Fruit fly (Drosophila melanogaster) whole organism, embryonic: ENCODE results near the gene Gr5a.

Source experiments
- Antp ChIP-seq: fragments of 200-800 bp; sonication (Bioruptor generic); optimal IDR thresholded peaks from 3 replicates; lab custom pipeline; 2016; ENCODE audit warnings: missing biosample characterization, missing genetic modification characterization
- BEAF-32 ChIP-seq: fragments of 200-800 bp; sonication (Bioruptor generic); optimal IDR thresholded peaks from 3 replicates; lab custom pipeline; 2017; ENCODE audit warnings: missing biosample characterization, missing genetic modification characterization, mild to moderate bottlenecking, moderate library complexity, missing genetic modification reagents
- CG11085 ChIP-seq: fragments of 200-800 bp; sonication (Bioruptor generic); IDR thresholded peaks from 2 replicates; pipeline ENCODE4 v1.3.6; 2022; ENCODE audit warnings: missing biosample characterization, missing genetic modification characterization
- CG11560 ChIP-seq: fragments of 200-800 bp; sonication (Bioruptor generic); IDR thresholded peaks from 3 replicates; pipeline ENCODE4 v1.3.6; 2022; ENCODE audit warnings: missing biosample characterization, missing genetic modification characterization
- CG12236 ChIP-seq: fragments of 200-800 bp; sonication (Bioruptor generic); optimal IDR thresholded peaks from 2 replicates; lab custom pipeline; 2016; ENCODE audit warnings: missing biosample characterization, missing genetic modification characterization
- CG12391 ChIP-seq: fragments of 200-800 bp; sonication (Bioruptor generic); optimal IDR thresholded peaks from 3 replicates; lab custom pipeline; 2018; ENCODE audit warnings: missing biosample characterization, mild to moderate bottlenecking, missing genetic modification characterization, moderate library complexity
- CG13424 ChIP-seq: fragments of 200-800 bp; sonication (Bioruptor generic); optimal IDR thresholded peaks from 2 replicates; lab custom pipeline; 2019; ENCODE audit warnings: missing biosample characterization, mild to moderate bottlenecking, missing genetic modification characterization, moderate library complexity
- CG13894 ChIP-seq: fragments of 200-800 bp; sonication (Bioruptor generic); optimal IDR thresholded peaks from 3 replicates; lab custom pipeline; 2018; ENCODE audit warnings: missing biosample characterization, mild to moderate bottlenecking, missing genetic modification characterization, moderate library complexity
- CG15269 ChIP-seq: fragments of 200-800 bp; sonication (Bioruptor generic); optimal IDR thresholded peaks from 2 replicates; lab custom pipeline; 2018; ENCODE audit warnings: missing biosample characterization, mild to moderate bottlenecking, missing genetic modification characterization, moderate library complexity
- CG1647 ChIP-seq: fragments of 200-800 bp; sonication (Bioruptor generic); optimal IDR thresholded peaks from 3 replicates; lab custom pipeline; 2016; ENCODE audit warnings: missing biosample characterization, missing genetic modification characterization
- CG17186 ChIP-seq: fragments of 200-800 bp; sonication (Bioruptor generic); optimal IDR thresholded peaks from 3 replicates; lab custom pipeline; 2017; ENCODE audit warnings: missing biosample characterization, missing genetic modification reagents, missing genetic modification characterization
- CG17328 ChIP-seq: fragments of 200-800 bp; sonication (Bioruptor generic); IDR thresholded peaks from 2 replicates; pipeline ENCODE4 v1.3.6; 2022; ENCODE audit warnings: missing biosample characterization, missing genetic modification characterization
- CG2116 ChIP-seq: fragments of 200-800 bp; sonication (Bioruptor generic); optimal IDR thresholded peaks from 3 replicates; lab custom pipeline; 2018; ENCODE audit warnings: missing biosample characterization, mild to moderate bottlenecking, missing genetic modification characterization
- CG2120 ChIP-seq: fragments of 200-800 bp; sonication (Bioruptor generic); optimal IDR thresholded peaks from 3 replicates; lab custom pipeline; 2016; ENCODE audit warnings: missing biosample characterization, missing genetic modification characterization
- CG31365 ChIP-seq: fragments of 200-800 bp; sonication (Bioruptor generic); optimal IDR thresholded peaks from 2 replicates; lab custom pipeline; 2018; ENCODE audit warnings: missing biosample characterization, mild to moderate bottlenecking, missing genetic modification characterization
- CG33213 ChIP-seq: fragments of 200-800 bp; sonication (Bioruptor generic); optimal IDR thresholded peaks from 3 replicates; lab custom pipeline; 2016; ENCODE audit warnings: missing biosample characterization, missing genetic modification characterization
- CG4282 ChIP-seq: fragments of 200-800 bp; sonication (Bioruptor generic); optimal IDR thresholded peaks from 2 replicates; lab custom pipeline; 2016; ENCODE audit warnings: missing biosample characterization, missing genetic modification characterization
- CG4404 ChIP-seq: fragments of 200-800 bp; sonication (Bioruptor generic); IDR thresholded peaks from 2 replicates; pipeline ENCODE4 v1.3.6; 2022; ENCODE audit warnings: missing biosample characterization, missing genetic modification characterization
- CG4617 ChIP-seq: fragments of 200-800 bp; sonication (Bioruptor generic); optimal IDR thresholded peaks from 3 replicates; lab custom pipeline; 2016; ENCODE audit warnings: missing biosample characterization, missing genetic modification characterization, borderline replicate concordance
- CG4820 ChIP-seq: fragments of 200-800 bp; sonication (Bioruptor generic); optimal IDR thresholded peaks from 3 replicates; lab custom pipeline; 2016; ENCODE audit warnings: missing biosample characterization, missing genetic modification characterization
- CG6175 ChIP-seq: fragments of 200-800 bp; sonication (Bioruptor generic); IDR thresholded peaks from 3 replicates; pipeline ENCODE4 v1.3.6; 2022; ENCODE audit warnings: missing biosample characterization, missing genetic modification characterization
- CG7786 ChIP-seq: fragments of 200-800 bp; sonication (Bioruptor generic); optimal IDR thresholded peaks from 2 replicates; lab custom pipeline; 2016; ENCODE audit warnings: missing biosample characterization, missing genetic modification characterization
- CG7987 ChIP-seq: fragments of 200-800 bp; sonication (Bioruptor generic); optimal IDR thresholded peaks from 2 replicates; lab custom pipeline; 2018; ENCODE audit warnings: missing biosample characterization, mild to moderate bottlenecking, missing genetic modification characterization, moderate library complexity
- CrebB ChIP-seq: fragments of 200-800 bp; sonication (Bioruptor generic); optimal IDR thresholded peaks from 3 replicates; lab custom pipeline; 2018; ENCODE audit warnings: missing biosample characterization, mild to moderate bottlenecking, missing genetic modification characterization
- D ChIP-seq, 2 experiments: fragments of 200-800 bp in 1 of 2; fragments of >200 bp in 1 of 2; sonication (Bioruptor generic) in 1 of 2; optimal IDR thresholded peaks; 2 replicates in 1 of 2; 3 replicates in 1 of 2; lab custom pipeline; 2017; ENCODE audit warnings: mild to moderate bottlenecking in 1 of 2, missing biosample characterization in 1 of 2, missing genetic modification characterization in 1 of 2, missing genetic modification reagents in 1 of 2
- Dbx ChIP-seq: fragments of 200-800 bp; sonication (Bioruptor generic); IDR thresholded peaks from 3 replicates; pipeline ENCODE4 v1.3.6; 2022; ENCODE audit warnings: missing biosample characterization, missing genetic modification characterization
- Dip2 ChIP-seq: fragments of 200-800 bp; sonication (Bioruptor generic); IDR thresholded peaks from 2 replicates; pipeline ENCODE4 v1.3.6; 2022; ENCODE audit warnings: missing biosample characterization, missing genetic modification characterization
- ERR ChIP-seq: fragments of 200-800 bp; sonication (Bioruptor generic); optimal IDR thresholded peaks from 2 replicates; lab custom pipeline; 2016; ENCODE audit warnings: missing biosample characterization, missing genetic modification characterization
- Fer3 ChIP-seq: fragments of 200-800 bp; sonication (Bioruptor generic); optimal IDR thresholded peaks from 2 replicates; lab custom pipeline; 2018; ENCODE audit warnings: missing biosample characterization, mild to moderate bottlenecking, missing genetic modification characterization, moderate library complexity
- Hand ChIP-seq: fragments of 200-800 bp; sonication (Bioruptor generic); optimal IDR thresholded peaks from 2 replicates; lab custom pipeline; 2017; ENCODE audit warnings: mild to moderate bottlenecking, missing biosample characterization, missing genetic modification reagents, missing genetic modification characterization
- MESR4 ChIP-seq: fragments of 200-800 bp; sonication (Bioruptor generic); optimal IDR thresholded peaks from 2 replicates; lab custom pipeline; 2018; ENCODE audit warnings: missing biosample characterization, mild to moderate bottlenecking, missing genetic modification characterization, moderate library complexity
- Mad ChIP-seq: fragments of 200-800 bp; sonication (Bioruptor generic); optimal IDR thresholded peaks from 2 replicates; lab custom pipeline; 2016; ENCODE audit warnings: missing biosample characterization, missing genetic modification characterization
- Mes4 ChIP-seq: fragments of 200-800 bp; sonication (Bioruptor generic); optimal IDR thresholded peaks from 2 replicates; lab custom pipeline; 2016; ENCODE audit warnings: missing biosample characterization, missing genetic modification characterization
- Oli ChIP-seq: fragments of 200-800 bp; sonication (Bioruptor generic); optimal IDR thresholded peaks from 2 replicates; lab custom pipeline; 2018; ENCODE audit warnings: missing biosample characterization, mild to moderate bottlenecking, missing genetic modification characterization, moderate library complexity
- Xrp1 ChIP-seq: fragments of 200-800 bp; sonication (Bioruptor generic); IDR thresholded peaks from 2 replicates; pipeline ENCODE4 v1.3.6; 2022; ENCODE audit warnings: missing biosample characterization, missing genetic modification characterization
- aop ChIP-seq: fragments of 200-800 bp; sonication (Bioruptor generic); IDR thresholded peaks from 2 replicates; pipeline ENCODE4 v1.3.6; 2022; ENCODE audit warnings: missing biosample characterization, missing genetic modification characterization
- ara ChIP-seq: fragments of 200-800 bp; sonication (Bioruptor generic); IDR thresholded peaks from 2 replicates; pipeline ENCODE4 v1.3.6; 2022; ENCODE audit warnings: missing biosample characterization, missing genetic modification characterization
- chif ChIP-seq, 2 experiments: fragments of 200-800 bp; sonication (Bioruptor generic); optimal IDR thresholded peaks; 3 replicates each; lab custom pipeline; 2016; ENCODE audit warnings: missing biosample characterization in 2 of 2, missing genetic modification characterization in 2 of 2
- dysf ChIP-seq: fragments of 200-800 bp; sonication (Bioruptor generic); IDR thresholded peaks from 3 replicates; pipeline ENCODE4 v1.3.6; 2022; ENCODE audit warnings: missing biosample characterization, missing genetic modification characterization
- gem ChIP-seq: fragments of 200-800 bp; sonication (Bioruptor generic); optimal IDR thresholded peaks from 2 replicates; lab custom pipeline; 2019; ENCODE audit warnings: missing biosample characterization, mild to moderate bottlenecking, missing genetic modification characterization, moderate library complexity
- jigr1 ChIP-seq: fragments of 200-800 bp; sonication (Bioruptor generic); IDR thresholded peaks from 3 replicates; pipeline ENCODE4 v1.3.6; 2022; ENCODE audit warnings: missing biosample characterization, missing genetic modification characterization
- mam ChIP-seq: fragments of 200-800 bp; sonication (Bioruptor generic); optimal IDR thresholded peaks from 3 replicates; lab custom pipeline; 2016; ENCODE audit warnings: missing biosample characterization, missing genetic modification characterization
- nau ChIP-seq: fragments of 200-800 bp; sonication (Bioruptor generic); optimal IDR thresholded peaks from 3 replicates; lab custom pipeline; 2017; ENCODE audit warnings: missing biosample characterization, mild to moderate bottlenecking, missing genetic modification characterization, missing genetic modification reagents
- odd ChIP-seq: fragments of 200-800 bp; sonication (Bioruptor generic); optimal IDR thresholded peaks from 2 replicates; lab custom pipeline; 2017; ENCODE audit warnings: missing biosample characterization, mild to moderate bottlenecking, missing genetic modification characterization
- ro ChIP-seq: fragments of 200-800 bp; sonication (Bioruptor generic); IDR thresholded peaks from 2 replicates; pipeline ENCODE4 v1.3.6; 2022; ENCODE audit warnings: missing biosample characterization, missing genetic modification characterization
- scrt ChIP-seq: fragments of 200-800 bp; sonication (Bioruptor generic); optimal IDR thresholded peaks from 2 replicates; lab custom pipeline; 2018; ENCODE audit warnings: missing biosample characterization, mild to moderate bottlenecking, missing genetic modification characterization, moderate library complexity
- sd ChIP-seq: fragments of 200-800 bp; sonication (Bioruptor generic); optimal IDR thresholded peaks from 3 replicates; lab custom pipeline; 2018; ENCODE audit warnings: missing biosample characterization, mild to moderate bottlenecking, missing genetic modification characterization, moderate library complexity
- unc-4 ChIP-seq: fragments of 200-800 bp; sonication (Bioruptor generic); IDR thresholded peaks from 2 replicates; pipeline ENCODE4 v1.3.6; 2022; ENCODE audit warnings: missing biosample characterization, missing genetic modification characterization; ENCODE audit not compliant: partially characterized antibody

The Gr5a gene

DNA sequence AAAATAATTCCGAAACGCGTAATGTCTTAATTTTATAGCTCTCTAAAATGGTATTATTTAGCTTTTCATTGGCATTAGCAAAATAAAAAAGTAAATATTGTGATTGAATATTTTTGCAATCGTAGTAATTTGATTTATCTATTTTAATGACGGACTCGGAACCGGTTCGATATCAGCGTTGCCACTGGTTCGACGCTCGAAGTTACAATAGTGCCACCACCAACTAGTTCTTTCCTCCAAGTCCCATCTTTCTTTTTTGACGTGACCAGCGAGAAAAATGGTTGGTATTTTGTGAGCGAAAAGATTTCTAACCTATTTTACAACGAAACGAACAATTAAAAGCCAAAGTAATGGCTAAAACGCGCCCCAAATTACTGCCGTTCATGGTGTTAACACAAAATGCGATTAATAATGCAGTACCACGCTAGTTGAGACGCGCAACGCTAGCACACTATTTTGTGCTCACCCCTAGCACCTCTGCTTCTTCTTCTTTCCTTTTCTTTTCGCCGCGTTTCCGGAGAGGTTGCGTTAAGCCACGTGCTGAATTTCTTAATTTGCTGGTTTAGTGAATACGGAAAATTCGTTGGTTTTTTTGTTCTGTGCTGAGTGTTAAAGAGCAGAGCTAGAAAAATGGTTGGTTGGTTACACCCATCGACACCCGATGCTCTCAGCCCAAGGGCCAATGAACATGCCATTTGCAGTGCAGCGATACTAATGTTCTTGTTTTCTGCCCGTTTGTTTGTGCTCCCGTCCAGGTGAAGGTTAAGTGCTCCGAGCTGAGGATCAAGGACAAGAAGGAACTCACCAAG lies 8.0 kb upstream of the Gr5a start, which contains the start of gene RpL35 (continued):
- TF ChIP-seq chif (GFP tag; optimal IDR thresholded peaks at IDR 0.05; lab: Kevin White, UChicago), result no peak
- peak; percentile 32 for TF ChIP-seq mam (GFP tag; lab: Kevin White, UChicago)
- TF ChIP-seq ara (GFP tag; lab: Robert Waterston, UW), result no peak
- TF ChIP-seq Xrp1 (GFP tag; lab: Robert Waterston, UW), result peak; percentile 23; the same call in 1 of the 2 replicates
- TF ChIP-seq CG7786 (GFP tag; lab: Kevin White, UChicago), result peak; percentile 32
- TF ChIP-seq CG31365 (tag; lab: Kevin White, UChicago), result peak; percentile 39
- TF ChIP-seq CG33213, result peak; percentile 6
- peak; percentile 53 for TF ChIP-seq D (optimal IDR thresholded peaks at IDR 0.05; lab: Kevin White, UChicago)
- TF ChIP-seq D (GFP tag; optimal IDR thresholded peaks at IDR 0.05; lab: Kevin White, UChicago), result peak; percentile 12
- TF ChIP-seq CG4617, result peak; percentile 60
- peak; percentile 56 for TF ChIP-seq scrt (GFP tag; lab: Kevin White, UChicago)
- TF ChIP-seq CG13424 (tag; lab: Kevin White, UChicago), result peak; percentile 9
- no peak for TF ChIP-seq CG4404 (GFP tag; lab: Robert Waterston, UW)
- peak; percentile 80 for TF ChIP-seq CG17186 (GFP tag; lab: Kevin White, UChicago)
- 0 out of 2 replicates have a peak, but pooled peaks have one; percentile 23 for TF ChIP-seq CG11085 (GFP tag; lab: Robert Waterston, UW)
- TF ChIP-seq CG11560 (tag; lab: Robert Waterston, UW), result no peak
- TF ChIP-seq gem (tag; lab: Kevin White, UChicago), result peak; percentile 18
- TF ChIP-seq MESR4 (GFP tag; lab: Kevin White, UChicago), result peak; percentile 93
- peak; percentile 23 for TF ChIP-seq CG2120 (GFP tag; lab: Kevin White, UChicago)
- 0 out of 3 replicates have a peak, but pooled peaks have one; percentile 23 for TF ChIP-seq dysf (GFP tag; lab: Robert Waterston, UW)
- no peak for TF ChIP-seq jigr1 (GFP tag; lab: Robert Waterston, UW)
- TF ChIP-seq CG13894 (tag; lab: Kevin White, UChicago), result peak; percentile 40
- peak; percentile 4 for TF ChIP-seq ERR
- TF ChIP-seq CG6175 (GFP tag; lab: Robert Waterston, UW), result no peak
- peak; percentile 52 for TF ChIP-seq nau
- peak; percentile 33 for TF ChIP-seq CG15269 (tag; lab: Kevin White, UChicago)
- TF ChIP-seq CG4820 (GFP tag; lab: Kevin White, UChicago), result no peak
- TF ChIP-seq odd (GFP tag; lab: Kevin White, UChicago), result peak; percentile 59
- peak; percentile 37 for TF ChIP-seq Mes4 (GFP tag; lab: Kevin White, UChicago)
- no peak for TF ChIP-seq CG17328
- 0 out of 3 replicates have a peak, but pooled peaks have one; percentile 6 for TF ChIP-seq Dbx (GFP tag; lab: Robert Waterston, UW)
- peak; percentile 17 for TF ChIP-seq CG12236 (GFP tag; lab: Kevin White, UChicago)
- TF ChIP-seq CG12391 (tag; lab: Kevin White, UChicago), result peak; percentile 38
- TF ChIP-seq BEAF-32 (GFP tag; lab: Kevin White, UChicago), result peak; percentile 67
- TF ChIP-seq CG7987 (GFP tag; lab: Kevin White, UChicago), result peak; percentile 51
- peak; percentile 55 for TF ChIP-seq CG2116
- TF ChIP-seq CG1647 (GFP tag; lab: Kevin White, UChicago), result no peak
- TF ChIP-seq CG4282 (GFP tag; lab: Kevin White, UChicago), result peak; percentile 29
- peak; percentile 49 for TF ChIP-seq Hand (GFP tag; lab: Kevin White, UChicago)
- no peak for TF ChIP-seq Mad (GFP tag; lab: Kevin White, UChicago)
- TF ChIP-seq Antp, result peak; percentile 43
- 0 out of 2 replicates have a peak, but pooled peaks have one; percentile 47 for TF ChIP-seq unc-4 (GFP tag; lab: Robert Waterston, UW)
- TF ChIP-seq Oli, result peak; percentile 2
- peak; percentile 45 for TF ChIP-seq Fer3 (tag; lab: Kevin White, UChicago)
- TF ChIP-seq CrebB (tag; lab: Kevin White, UChicago), result peak; percentile 44
- TF ChIP-seq Dip2 (GFP tag; lab: Robert Waterston, UW), result no peak
- TF ChIP-seq ro (GFP tag; lab: Robert Waterston, UW), result no peak
- TF ChIP-seq aop (GFP tag; lab: Robert Waterston, UW), result 0 out of 2 replicates have a peak, but pooled peaks have one; percentile 41
- TF ChIP-seq sd (tag; lab: Kevin White, UChicago), result no peak
